Worm (Caenorhabditis elegans) whole organism, L3 larva: ENCODE measurements around the gene F09E5.8.

Experiments
- R02D3.7 ChIP-seq: fragments of 150-350 bp; optimal IDR thresholded peaks from 2 replicates; lab custom pipeline; 2014; ENCODE audit warnings: missing biosample characterization, missing genetic modification characterization
- ZK546.5 ChIP-seq: sonication (generic microtip); optimal IDR thresholded peaks from 2 replicates; lab custom pipeline; 2017; ENCODE audit warnings: missing biosample characterization, missing genetic modification characterization
- ama-1 ChIP-seq: fragments of 150-350 bp; optimal IDR thresholded peaks from 2 replicates; lab custom pipeline; 2018
- ceh-82 ChIP-seq: fragments of 150-350 bp; optimal IDR thresholded peaks from 2 replicates; lab custom pipeline; 2014; ENCODE audit warnings: missing biosample characterization, missing genetic modification characterization
- fkh-10 ChIP-seq: sonication (generic microtip); optimal IDR thresholded peaks from 2 replicates; lab custom pipeline; 2017; ENCODE audit warnings: missing biosample characterization, missing genetic modification reagents, missing genetic modification characterization
- nhr-12 ChIP-seq: fragments of 150-350 bp; optimal IDR thresholded peaks from 2 replicates; lab custom pipeline; 2014; ENCODE audit warnings: missing biosample characterization, missing genetic modification characterization
- nhr-237 ChIP-seq: fragments of 150-350 bp; optimal IDR thresholded peaks from 2 replicates; lab custom pipeline; 2014; ENCODE audit warnings: missing biosample characterization, missing genetic modification characterization
- nhr-25 ChIP-seq: sonication (generic microtip); optimal IDR thresholded peaks from 2 replicates; lab custom pipeline; 2017; ENCODE audit warnings: missing biosample characterization, missing genetic modification characterization
- nhr-76 ChIP-seq: fragments of 150-350 bp; sonication (generic microtip); optimal IDR thresholded peaks from 5 replicates; lab custom pipeline; 2014; ENCODE audit warnings: missing biosample characterization, missing genetic modification characterization

DNA sequence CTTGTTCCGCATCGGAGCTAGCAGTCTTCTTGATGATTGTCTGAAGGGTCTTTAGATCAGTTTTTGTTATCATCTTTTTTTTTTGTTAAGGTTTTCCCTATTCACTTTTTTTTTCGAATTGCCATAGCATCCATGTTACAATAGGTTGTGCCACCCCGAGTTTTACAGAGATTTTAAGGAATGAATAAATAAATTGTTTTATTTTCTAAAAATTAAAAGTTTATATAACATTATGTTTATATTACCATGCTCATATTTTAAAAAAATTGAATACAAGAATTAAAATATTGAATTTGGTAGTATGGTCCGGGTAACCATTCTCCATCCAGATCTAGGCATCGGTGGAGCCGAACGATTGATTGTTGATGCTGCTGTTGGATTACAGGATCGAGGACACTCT lies 24.5 kb downstream of the F09E5.8 start, which contains the start of gene algn-2:
- TF ChIP-seq ceh-82 (tag; lab: Kevin White, UChicago): no peak
- TF ChIP-seq ZK546.5 (tag; lab: Kevin White, UChicago): no peak
- TF ChIP-seq nhr-25 (tag; lab: Kevin White, UChicago): no peak
- TF ChIP-seq R02D3.7 (tag; lab: Kevin White, UChicago): no peak
- no peak for TF ChIP-seq nhr-12 (tag; lab: Kevin White, UChicago)
- TF ChIP-seq nhr-237 (tag; lab: Kevin White, UChicago): no peak
- TF ChIP-seq nhr-76: no peak
- no peak for TF ChIP-seq ama-1 (lab: Kevin White, UChicago)
- TF ChIP-seq fkh-10 (GFP tag; lab: Kevin White, UChicago): no peak
